Fruit fly (Drosophila melanogaster) whole organism, embryonic: Measurements from ENCODE around the gene CSN6.
A peak's percentile ranks its signal among the peaks of the same experiment; 100 is the strongest.

Experiments used
- ATbp ChIP-seq: fragments of 200-800 bp; sonication (Bioruptor generic); optimal IDR thresholded peaks from 2 replicates; lab custom pipeline; 2017; ENCODE audit warnings: missing biosample characterization, mild to moderate bottlenecking, missing genetic modification characterization, missing genetic modification reagents
- Adf1 ChIP-seq: fragments of 200-800 bp; sonication (Bioruptor generic); IDR thresholded peaks from 2 replicates; pipeline ENCODE4 v1.3.6; 2022; ENCODE audit warnings: missing biosample characterization, missing genetic modification characterization
- C15 ChIP-seq: fragments of 200-800 bp; sonication (Bioruptor generic); IDR thresholded peaks from 3 replicates; pipeline ENCODE4 v1.3.6; 2022; ENCODE audit warnings: missing biosample characterization, missing genetic modification characterization
- CG10321 ChIP-seq: fragments of 200-800 bp; sonication (Bioruptor generic); IDR thresholded peaks from 2 replicates; pipeline ENCODE4 v1.3.6; 2022; ENCODE audit warnings: missing biosample characterization, missing genetic modification characterization
- CG11723 ChIP-seq: fragments of 200-800 bp; sonication (Bioruptor generic); optimal IDR thresholded peaks from 2 replicates; lab custom pipeline; 2017; ENCODE audit warnings: missing biosample characterization, mild to moderate bottlenecking, missing genetic modification characterization
- CG12236 ChIP-seq: fragments of 200-800 bp; sonication (Bioruptor generic); optimal IDR thresholded peaks from 2 replicates; lab custom pipeline; 2016; ENCODE audit warnings: missing biosample characterization, missing genetic modification characterization
- CG14050 ChIP-seq: fragments of 200-800 bp; sonication (Bioruptor generic); IDR thresholded peaks from 3 replicates; pipeline ENCODE4 v1.3.6; 2022; ENCODE audit warnings: missing biosample characterization, missing genetic modification characterization
- CG17328 ChIP-seq: fragments of 200-800 bp; sonication (Bioruptor generic); IDR thresholded peaks from 2 replicates; pipeline ENCODE4 v1.3.6; 2022; ENCODE audit warnings: missing biosample characterization, missing genetic modification characterization
- CG17829 ChIP-seq: fragments of 200-800 bp; optimal IDR thresholded peaks from 2 replicates; lab custom pipeline; 2019; ENCODE audit warnings: missing biosample characterization, mild to moderate bottlenecking, missing genetic modification characterization, moderate library complexity
- CG3065 ChIP-seq: fragments of 200-800 bp; sonication (Bioruptor generic); optimal IDR thresholded peaks from 2 replicates; lab custom pipeline; 2016; ENCODE audit warnings: missing biosample characterization, missing genetic modification characterization
- CG31365 ChIP-seq: fragments of 200-800 bp; sonication (Bioruptor generic); optimal IDR thresholded peaks from 2 replicates; lab custom pipeline; 2018; ENCODE audit warnings: missing biosample characterization, mild to moderate bottlenecking, missing genetic modification characterization
- CG33557 ChIP-seq: fragments of 200-800 bp; sonication (Bioruptor generic); optimal IDR thresholded peaks from 2 replicates; lab custom pipeline; 2019; ENCODE audit warnings: missing biosample characterization, mild to moderate bottlenecking, missing genetic modification characterization, moderate library complexity
- CG5953 ChIP-seq: fragments of 200-800 bp; sonication (Bioruptor generic); IDR thresholded peaks from 2 replicates; pipeline ENCODE4 v1.3.6; 2022; ENCODE audit warnings: missing biosample characterization, missing genetic modification characterization
- CG6854 ChIP-seq: fragments of 200-800 bp; sonication (Bioruptor generic); optimal IDR thresholded peaks from 3 replicates; lab custom pipeline; 2017; ENCODE audit warnings: missing biosample characterization, mild to moderate bottlenecking, missing genetic modification characterization
- CG7786 ChIP-seq: fragments of 200-800 bp; sonication (Bioruptor generic); optimal IDR thresholded peaks from 2 replicates; lab custom pipeline; 2016; ENCODE audit warnings: missing biosample characterization, missing genetic modification characterization
- CG8089 ChIP-seq: fragments of 200-800 bp; sonication (Bioruptor generic); optimal IDR thresholded peaks from 3 replicates; lab custom pipeline; 2016; ENCODE audit warnings: missing biosample characterization, missing genetic modification characterization
- CG8924 ChIP-seq: fragments of 200-800 bp; optimal IDR thresholded peaks from 3 replicates; lab custom pipeline; 2019; ENCODE audit warnings: missing biosample characterization, mild to moderate bottlenecking, missing genetic modification characterization, moderate library complexity
- Dfd ChIP-seq, 2 experiments: fragments of >200 bp; optimal IDR thresholded peaks; 2 replicates each; lab custom pipeline; 2017; ENCODE audit warnings: missing biosample characterization in 2 of 2, missing genetic modification characterization in 2 of 2
- Fer1 ChIP-seq: fragments of 200-800 bp; sonication (Bioruptor generic); optimal IDR thresholded peaks from 2 replicates; lab custom pipeline; 2017; ENCODE audit warnings: missing biosample characterization, mild to moderate bottlenecking, missing genetic modification characterization
- H15 ChIP-seq: fragments of 200-800 bp; sonication (Bioruptor generic); IDR thresholded peaks from 3 replicates; pipeline ENCODE4 v1.3.6; 2022; ENCODE audit warnings: missing biosample characterization, missing genetic modification characterization
- HmgD ChIP-seq: fragments of 200-800 bp; sonication (Bioruptor generic); optimal IDR thresholded peaks from 3 replicates; lab custom pipeline; 2016; ENCODE audit warnings: missing biosample characterization, missing genetic modification characterization
- HmgZ ChIP-seq: fragments of 200-800 bp; sonication (Bioruptor generic); optimal IDR thresholded peaks from 2 replicates; lab custom pipeline; 2018; ENCODE audit warnings: missing biosample characterization, mild to moderate bottlenecking, missing genetic modification characterization
- Max ChIP-seq: fragments of 200-800 bp; sonication (Bioruptor generic); optimal IDR thresholded peaks from 2 replicates; lab custom pipeline; 2016; ENCODE audit warnings: missing biosample characterization, mild to moderate bottlenecking, missing genetic modification characterization
- NC2α ChIP-seq: fragments of 200-800 bp; sonication (Bioruptor generic); optimal IDR thresholded peaks from 2 replicates; lab custom pipeline; 2016; ENCODE audit warnings: missing biosample characterization, missing genetic modification characterization
- NC2β ChIP-seq: fragments of 200-800 bp; sonication (Bioruptor generic); optimal IDR thresholded peaks from 2 replicates; lab custom pipeline; 2016; ENCODE audit warnings: missing biosample characterization, missing genetic modification characterization
- NK7.1 ChIP-seq: fragments of 200-800 bp; sonication (Bioruptor generic); optimal IDR thresholded peaks from 3 replicates; lab custom pipeline; 2016; ENCODE audit warnings: missing biosample characterization, missing genetic modification characterization
- Neu2 ChIP-seq: fragments of 200-800 bp; sonication (Bioruptor generic); optimal IDR thresholded peaks from 3 replicates; lab custom pipeline; 2016; ENCODE audit warnings: missing biosample characterization, missing genetic modification characterization, borderline replicate concordance
- Poxn ChIP-seq: fragments of 200-800 bp; sonication (Bioruptor generic); IDR thresholded peaks from 2 replicates; pipeline ENCODE4 v1.3.6; 2022; ENCODE audit warnings: missing biosample characterization, missing genetic modification characterization
- Stat92E ChIP-seq, 3 experiments: fragments of >200 bp in 2 of 3; fragments of 200-800 bp in 1 of 3; sonication (Bioruptor generic) in 1 of 3; optimal IDR thresholded peaks; 2 replicates each; lab custom pipeline; 2017 to 2019; ENCODE audit warnings: missing biosample characterization in 3 of 3, missing genetic modification characterization in 3 of 3, mild to moderate bottlenecking in 1 of 3, moderate library complexity in 1 of 3
- Trl ChIP-seq, 3 experiments: fragments of >200 bp in 2 of 3; fragments of 200-800 bp in 1 of 3; sonication (Bioruptor generic) in 1 of 3; optimal IDR thresholded peaks; 2 replicates in 1 of 3; 3 replicates in 2 of 3; lab custom pipeline; 2016 to 2017; ENCODE audit warnings: missing biosample characterization in 1 of 3, missing genetic modification characterization in 1 of 3
- ab ChIP-seq: fragments of 200-800 bp; sonication (Bioruptor generic); optimal IDR thresholded peaks from 2 replicates; lab custom pipeline; 2016; ENCODE audit warnings: missing biosample characterization, missing genetic modification characterization
- cg ChIP-seq: fragments of 200-800 bp; sonication (Bioruptor generic); optimal IDR thresholded peaks from 3 replicates; lab custom pipeline; 2019; ENCODE audit warnings: missing biosample characterization, mild to moderate bottlenecking, missing genetic modification characterization, moderate library complexity
- corto ChIP-seq: fragments of 200-800 bp; sonication (Bioruptor generic); optimal IDR thresholded peaks from 2 replicates; lab custom pipeline; 2016; ENCODE audit warnings: missing biosample characterization, mild to moderate bottlenecking, missing genetic modification characterization, moderate library complexity
- crol ChIP-seq: fragments of 200-800 bp; sonication (Bioruptor generic); IDR thresholded peaks from 2 replicates; pipeline ENCODE4 v1.3.6; 2022; ENCODE audit warnings: missing biosample characterization, missing genetic modification characterization
- dan ChIP-seq: fragments of 200-800 bp; sonication (Bioruptor generic); IDR thresholded peaks from 2 replicates; pipeline ENCODE4 v1.3.6; 2022; ENCODE audit warnings: missing biosample characterization, missing genetic modification characterization
- dmrt11E ChIP-seq: fragments of 200-800 bp; sonication (Bioruptor generic); optimal IDR thresholded peaks from 3 replicates; lab custom pipeline; 2018; ENCODE audit warnings: missing biosample characterization, mild to moderate bottlenecking, missing genetic modification characterization, moderate library complexity
- dysf ChIP-seq: fragments of 200-800 bp; sonication (Bioruptor generic); IDR thresholded peaks from 3 replicates; pipeline ENCODE4 v1.3.6; 2022; ENCODE audit warnings: missing biosample characterization, missing genetic modification characterization
- esg ChIP-seq: fragments of 200-800 bp; sonication (Bioruptor generic); conservative IDR thresholded peaks from 2 replicates; pipeline ENCODE4 v1.3.6; 2022; ENCODE audit warnings: missing biosample characterization, missing genetic modification characterization
- klu ChIP-seq: fragments of 200-800 bp; sonication (Bioruptor generic); IDR thresholded peaks from 2 replicates; pipeline ENCODE4 v1.3.6; 2022; ENCODE audit warnings: missing biosample characterization, missing genetic modification characterization
- knrl ChIP-seq: fragments of 200-800 bp; sonication (Bioruptor generic); IDR thresholded peaks from 3 replicates; pipeline ENCODE4 v1.3.6; 2022; ENCODE audit warnings: missing biosample characterization, missing genetic modification characterization; ENCODE audit not compliant: partially characterized antibody
- lola ChIP-seq, 3 experiments: fragments of >200 bp in 2 of 3; fragments of 200-800 bp in 1 of 3; sonication (Bioruptor generic) in 1 of 3; optimal IDR thresholded peaks; 2 replicates each; lab custom pipeline; 2017 to 2019; ENCODE audit warnings: missing biosample characterization in 3 of 3, missing genetic modification characterization in 3 of 3, mild to moderate bottlenecking in 1 of 3, moderate library complexity in 1 of 3
- lov ChIP-seq, 2 experiments: fragments of 200-800 bp in 1 of 2; fragments of >200 bp in 1 of 2; sonication (Bioruptor generic) in 1 of 2; IDR thresholded peaks in 1 of 2; optimal IDR thresholded peaks in 1 of 2; 2 replicates in 1 of 2; 3 replicates in 1 of 2; pipeline versions ENCODE4 v1.3.6 to Lab custom; 2017 to 2022; ENCODE audit warnings: missing biosample characterization in 1 of 2, missing genetic modification characterization in 1 of 2
- nerfin-1 ChIP-seq: fragments of 200-800 bp; sonication (Bioruptor generic); optimal IDR thresholded peaks from 3 replicates; lab custom pipeline; 2019; ENCODE audit warnings: missing biosample characterization, mild to moderate bottlenecking, missing genetic modification characterization, moderate library complexity
- schlank ChIP-seq: fragments of 200-800 bp; sonication (Bioruptor generic); optimal IDR thresholded peaks from 2 replicates; lab custom pipeline; 2018; ENCODE audit warnings: missing biosample characterization, mild to moderate bottlenecking, missing genetic modification characterization
- sd ChIP-seq: fragments of 200-800 bp; sonication (Bioruptor generic); optimal IDR thresholded peaks from 3 replicates; lab custom pipeline; 2018; ENCODE audit warnings: missing biosample characterization, mild to moderate bottlenecking, missing genetic modification characterization, moderate library complexity
- so ChIP-seq: fragments of 200-800 bp; sonication (Bioruptor generic); IDR thresholded peaks from 3 replicates; pipeline ENCODE4 v1.3.6; 2022; ENCODE audit warnings: missing biosample characterization, missing genetic modification characterization
- tup ChIP-seq: fragments of 200-800 bp; sonication (Bioruptor generic); optimal IDR thresholded peaks from 2 replicates; lab custom pipeline; 2016; ENCODE audit warnings: missing biosample characterization, mild to moderate bottlenecking, missing genetic modification characterization, moderate library complexity
- tx ChIP-seq: fragments of 200-800 bp; sonication (Bioruptor generic); optimal IDR thresholded peaks from 2 replicates; lab custom pipeline; 2016; ENCODE audit warnings: missing biosample characterization, missing genetic modification characterization
- zfh2 ChIP-seq: fragments of 200-800 bp; sonication (Bioruptor generic); optimal IDR thresholded peaks from 2 replicates; lab custom pipeline; 2016; ENCODE audit warnings: missing biosample characterization, missing genetic modification characterization

Gene CSN6

DNA sequence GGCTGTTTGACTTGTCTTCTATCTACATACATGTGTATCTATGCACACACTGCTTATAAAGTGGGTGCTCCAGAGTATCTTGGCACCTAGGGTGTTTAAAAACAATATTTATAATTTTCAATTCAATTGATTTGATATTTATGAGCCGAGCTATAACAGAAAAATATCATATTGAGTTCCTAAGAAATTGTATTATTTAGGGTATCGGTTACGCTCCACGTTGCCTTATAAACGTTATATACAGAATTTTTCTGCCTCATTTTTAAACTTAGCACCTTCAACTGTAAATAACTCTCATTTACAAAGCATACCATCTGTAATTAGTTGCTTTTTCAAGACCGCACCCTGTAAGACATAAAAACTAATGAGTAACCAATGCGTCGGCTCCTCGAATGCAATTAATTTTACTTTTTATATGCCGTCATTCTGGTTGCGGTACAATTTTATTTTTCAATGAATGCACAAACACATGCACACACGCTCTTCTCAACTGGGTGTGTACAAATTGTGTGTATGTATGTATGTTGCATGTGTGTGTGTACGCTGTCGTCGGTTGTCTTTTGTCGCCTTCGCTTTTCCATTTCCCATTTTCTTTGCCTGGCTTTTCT lies 10.2 kb downstream of the CSN6 start (continued):
- no peak for TF ChIP-seq Fer1 (GFP tag; lab: Kevin White, UChicago)
- TF ChIP-seq Adf1 (GFP tag; lab: Robert Waterston, UW): no peak
- no peak for TF ChIP-seq CG31365 (tag; lab: Kevin White, UChicago)
- TF ChIP-seq CG12236 (GFP tag; lab: Kevin White, UChicago): no peak
- peak; percentile 68 for TF ChIP-seq CG8924 (tag; lab: Kevin White, UChicago)
- no peak for TF ChIP-seq Poxn (GFP tag; lab: Robert Waterston, UW)
- TF ChIP-seq Dfd (GFP tag; optimal IDR thresholded peaks at IDR 0.05; lab: Kevin White, UChicago): no peak
- TF ChIP-seq HmgZ (tag; lab: Kevin White, UChicago): no peak
- TF ChIP-seq CG7786 (GFP tag; lab: Kevin White, UChicago): peak; percentile 19
- no peak for TF ChIP-seq CG14050 (GFP tag; lab: Robert Waterston, UW)
- peak; percentile 68 for TF ChIP-seq ATbp (GFP tag; lab: Kevin White, UChicago)
- TF ChIP-seq NC2α (GFP tag; lab: Kevin White, UChicago): peak; percentile 56
- no peak for TF ChIP-seq HmgD (GFP tag; lab: Kevin White, UChicago)
- no peak for TF ChIP-seq sd (tag; lab: Kevin White, UChicago)
- TF ChIP-seq NC2β (GFP tag; lab: Kevin White, UChicago): peak; percentile 54
- TF ChIP-seq NK7.1 (GFP tag; lab: Kevin White, UChicago): no peak
- no peak for TF ChIP-seq zfh2 (GFP tag; lab: Kevin White, UChicago)
- peak; percentile 75 for TF ChIP-seq CG17829 (tag; lab: Kevin White, UChicago)
- peak; percentile 85 for TF ChIP-seq dmrt11E
- TF ChIP-seq dan (GFP tag; lab: Robert Waterston, UW): no peak
- no peak for TF ChIP-seq CG6854 (GFP tag; lab: Kevin White, UChicago)
- no peak for TF ChIP-seq dysf (GFP tag; lab: Robert Waterston, UW)
- no peak for TF ChIP-seq C15 (GFP tag; lab: Robert Waterston, UW)
- no peak for TF ChIP-seq lov (optimal IDR thresholded peaks at IDR 0.05; lab: Kevin White, UChicago)
- no peak for TF ChIP-seq lov (GFP tag; IDR thresholded peaks at IDR 0.05; lab: Robert Waterston, UW)
- no peak for TF ChIP-seq Trl (optimal IDR thresholded peaks at IDR 0.05; lab: Kevin White, UChicago)
- peak; percentile 10 for TF ChIP-seq Trl (GFP tag; optimal IDR thresholded peaks at IDR 0.05; lab: Kevin White, UChicago)
- no peak for TF ChIP-seq H15 (GFP tag; lab: Robert Waterston, UW)
- peak in 1 of 3 experiments; percentile 90 for TF ChIP-seq lola (GFP tag; optimal IDR thresholded peaks at IDR 0.05; lab: Kevin White, UChicago)
- peak; percentile 28 for TF ChIP-seq CG3065
- TF ChIP-seq CG5953 (GFP tag; lab: Robert Waterston, UW): peak; percentile 22; the same call in 1 of the 2 replicates
- peak; percentile 54 for TF ChIP-seq nerfin-1 (tag; lab: Kevin White, UChicago)
- peak in 1 of 3 experiments; percentile 80 for TF ChIP-seq Stat92E (GFP tag; optimal IDR thresholded peaks at IDR 0.05; lab: Kevin White, UChicago)
- no peak for TF ChIP-seq Neu2 (GFP tag; lab: Kevin White, UChicago)
- peak; percentile 44 for TF ChIP-seq Max (GFP tag; lab: Kevin White, UChicago)
- TF ChIP-seq CG11723 (GFP tag; lab: Kevin White, UChicago): peak; percentile 42
- TF ChIP-seq tx: peak; percentile 36
- TF ChIP-seq CG10321 (GFP tag; lab: Robert Waterston, UW): no peak
- peak; percentile 74 for TF ChIP-seq CG33557
- peak; percentile 25 for TF ChIP-seq CG8089
- no peak for TF ChIP-seq tup
- no peak for TF ChIP-seq corto (GFP tag; lab: Kevin White, UChicago)
- TF ChIP-seq esg (GFP tag; lab: Robert Waterston, UW): peak; percentile 37
- TF ChIP-seq CG17328: peak; percentile 42; the same call in 1 of the 2 replicates
- no peak for TF ChIP-seq klu (GFP tag; lab: Robert Waterston, UW)
- no peak for TF ChIP-seq schlank (tag; lab: Kevin White, UChicago)
- TF ChIP-seq so (GFP tag; lab: Robert Waterston, UW): peak; percentile 13; the same call in 1 of the 3 replicates
- no peak for TF ChIP-seq ab (GFP tag; lab: Kevin White, UChicago)
- TF ChIP-seq crol: no peak; the same call in 1 of the 2 replicates
- TF ChIP-seq cg: peak; percentile 75
- no peak for TF ChIP-seq knrl
